Fruit fly (Drosophila melanogaster) whole organism, embryonic: ENCODE data around the gene CG7135.

Experiments
- B-H2 ChIP-seq: fragments of 200-800 bp; sonication (Bioruptor generic); optimal IDR thresholded peaks from 2 replicates; lab custom pipeline; 2018; ENCODE audit warnings: missing biosample characterization, mild to moderate bottlenecking, missing genetic modification characterization
- Bdp1 ChIP-seq: fragments of 200-800 bp; sonication (Bioruptor generic); optimal IDR thresholded peaks from 3 replicates; lab custom pipeline; 2016; ENCODE audit warnings: missing biosample characterization, missing genetic modification characterization
- Bgb ChIP-seq: fragments of 200-800 bp; sonication (Bioruptor generic); IDR thresholded peaks from 2 replicates; pipeline ENCODE4 v1.3.6; 2022; ENCODE audit warnings: missing biosample characterization, missing genetic modification characterization; ENCODE audit not compliant: partially characterized antibody
- BtbVII ChIP-seq: fragments of 200-800 bp; sonication (Bioruptor generic); optimal IDR thresholded peaks from 3 replicates; lab custom pipeline; 2017; ENCODE audit warnings: missing biosample characterization, mild to moderate bottlenecking, missing genetic modification characterization
- CG10147 ChIP-seq: fragments of 200-800 bp; sonication (Bioruptor generic); optimal IDR thresholded peaks from 2 replicates; lab custom pipeline; 2019; ENCODE audit warnings: missing biosample characterization, mild to moderate bottlenecking, missing genetic modification characterization, moderate library complexity
- CG10274 ChIP-seq: fragments of 200-800 bp; sonication (Bioruptor generic); optimal IDR thresholded peaks from 3 replicates; lab custom pipeline; 2017; ENCODE audit warnings: missing biosample characterization, mild to moderate bottlenecking, missing genetic modification characterization
- CG10462 ChIP-seq: fragments of 200-800 bp; sonication (Bioruptor generic); optimal IDR thresholded peaks from 2 replicates; lab custom pipeline; 2016; ENCODE audit warnings: missing biosample characterization, missing genetic modification characterization
- CG13296 ChIP-seq: fragments of 200-800 bp; sonication (Bioruptor generic); optimal IDR thresholded peaks from 3 replicates; lab custom pipeline; 2018; ENCODE audit warnings: missing biosample characterization, mild to moderate bottlenecking, missing genetic modification characterization
- CG13424 ChIP-seq: fragments of 200-800 bp; sonication (Bioruptor generic); optimal IDR thresholded peaks from 2 replicates; lab custom pipeline; 2019; ENCODE audit warnings: missing biosample characterization, mild to moderate bottlenecking, missing genetic modification characterization, moderate library complexity
- CG14710 ChIP-seq: fragments of 200-800 bp; sonication (Bioruptor generic); optimal IDR thresholded peaks from 3 replicates; lab custom pipeline; 2019; ENCODE audit warnings: missing biosample characterization, mild to moderate bottlenecking, missing genetic modification characterization, moderate library complexity
- CG1603 ChIP-seq: fragments of 200-800 bp; sonication (Bioruptor generic); optimal IDR thresholded peaks from 2 replicates; lab custom pipeline; 2019; ENCODE audit warnings: missing biosample characterization, mild to moderate bottlenecking, missing genetic modification characterization, moderate library complexity
- CG17186 ChIP-seq: fragments of 200-800 bp; sonication (Bioruptor generic); optimal IDR thresholded peaks from 3 replicates; lab custom pipeline; 2017; ENCODE audit warnings: missing biosample characterization, missing genetic modification reagents, missing genetic modification characterization
- CG17912 ChIP-seq: fragments of 200-800 bp; sonication (Bioruptor generic); optimal IDR thresholded peaks from 2 replicates; lab custom pipeline; 2018; ENCODE audit warnings: missing biosample characterization, mild to moderate bottlenecking, missing genetic modification characterization
- CG2199 ChIP-seq: fragments of 200-800 bp; sonication (Bioruptor generic); IDR thresholded peaks from 3 replicates; pipeline ENCODE4 v1.3.6; 2022; ENCODE audit warnings: missing biosample characterization, missing genetic modification characterization
- CG2202 ChIP-seq: fragments of 200-800 bp; sonication (Bioruptor generic); optimal IDR thresholded peaks from 2 replicates; lab custom pipeline; 2018; ENCODE audit warnings: missing biosample characterization, mild to moderate bottlenecking, missing genetic modification characterization
- CG32772 ChIP-seq: fragments of 200-800 bp; sonication (Bioruptor generic); IDR thresholded peaks from 2 replicates; pipeline ENCODE4 v1.3.6; 2022; ENCODE audit warnings: missing biosample characterization, missing genetic modification characterization
- CG3838 ChIP-seq: fragments of 200-800 bp; sonication (Bioruptor generic); optimal IDR thresholded peaks from 3 replicates; lab custom pipeline; 2016; ENCODE audit warnings: missing biosample characterization, missing genetic modification characterization
- CG4404 ChIP-seq: fragments of 200-800 bp; sonication (Bioruptor generic); IDR thresholded peaks from 2 replicates; pipeline ENCODE4 v1.3.6; 2022; ENCODE audit warnings: missing biosample characterization, missing genetic modification characterization
- CG5180 ChIP-seq: fragments of 200-800 bp; sonication (Bioruptor generic); optimal IDR thresholded peaks from 3 replicates; lab custom pipeline; 2017; ENCODE audit warnings: missing biosample characterization, missing genetic modification characterization, mild to moderate bottlenecking, moderate library complexity, missing genetic modification reagents
- CG6175 ChIP-seq: fragments of 200-800 bp; sonication (Bioruptor generic); IDR thresholded peaks from 3 replicates; pipeline ENCODE4 v1.3.6; 2022; ENCODE audit warnings: missing biosample characterization, missing genetic modification characterization
- CG6689 ChIP-seq: fragments of 200-800 bp; sonication (Bioruptor generic); IDR thresholded peaks from 2 replicates; pipeline ENCODE4 v1.3.6; 2022; ENCODE audit warnings: missing biosample characterization, missing genetic modification characterization
- CG8478 ChIP-seq: fragments of >200 bp; optimal IDR thresholded peaks from 2 replicates; lab custom pipeline; 2018
- CrebB ChIP-seq: fragments of 200-800 bp; sonication (Bioruptor generic); optimal IDR thresholded peaks from 3 replicates; lab custom pipeline; 2018; ENCODE audit warnings: missing biosample characterization, mild to moderate bottlenecking, missing genetic modification characterization
- Dad ChIP-seq: fragments of 200-800 bp; sonication (Bioruptor generic); optimal IDR thresholded peaks from 3 replicates; lab custom pipeline; 2016; ENCODE audit warnings: missing biosample characterization, missing genetic modification characterization
- Dfd ChIP-seq, 2 experiments: fragments of >200 bp; optimal IDR thresholded peaks; 2 replicates each; lab custom pipeline; 2017; ENCODE audit warnings: missing biosample characterization in 2 of 2, missing genetic modification characterization in 2 of 2
- Mad ChIP-seq: fragments of 200-800 bp; sonication (Bioruptor generic); optimal IDR thresholded peaks from 2 replicates; lab custom pipeline; 2016; ENCODE audit warnings: missing biosample characterization, missing genetic modification characterization
- Mrtf ChIP-seq: fragments of 200-800 bp; sonication (Bioruptor generic); IDR thresholded peaks from 3 replicates; pipeline ENCODE4 v1.3.6; 2022; ENCODE audit warnings: missing biosample characterization, missing genetic modification characterization
- NC2β ChIP-seq: fragments of 200-800 bp; sonication (Bioruptor generic); optimal IDR thresholded peaks from 2 replicates; lab custom pipeline; 2016; ENCODE audit warnings: missing biosample characterization, missing genetic modification characterization
- Oaz ChIP-seq: fragments of 200-800 bp; sonication (Bioruptor generic); IDR thresholded peaks from 2 replicates; pipeline ENCODE4 v1.3.6; 2022; ENCODE audit warnings: missing biosample characterization, missing genetic modification characterization
- Sin3A ChIP-seq: fragments of >200 bp; optimal IDR thresholded peaks from 2 replicates; lab custom pipeline; 2018
- TFAM ChIP-seq: fragments of 200-800 bp; sonication (Bioruptor generic); optimal IDR thresholded peaks from 2 replicates; lab custom pipeline; 2017; ENCODE audit warnings: missing biosample characterization, missing genetic modification characterization, inconsistent platforms
- Xrp1 ChIP-seq: fragments of 200-800 bp; sonication (Bioruptor generic); IDR thresholded peaks from 2 replicates; pipeline ENCODE4 v1.3.6; 2022; ENCODE audit warnings: missing biosample characterization, missing genetic modification characterization
- ap ChIP-seq: fragments of 200-800 bp; sonication (Bioruptor generic); IDR thresholded peaks from 2 replicates; pipeline ENCODE4 v1.3.6; 2022; ENCODE audit warnings: missing biosample characterization, missing genetic modification characterization
- az2 ChIP-seq: fragments of 200-800 bp; sonication (Bioruptor generic); optimal IDR thresholded peaks from 3 replicates; lab custom pipeline; 2016; ENCODE audit warnings: missing biosample characterization, missing genetic modification characterization
- bcd ChIP-seq: fragments of 200-800 bp; sonication (Bioruptor generic); optimal IDR thresholded peaks from 2 replicates; lab custom pipeline; 2017; ENCODE audit warnings: missing biosample characterization, mild to moderate bottlenecking, missing genetic modification characterization
- crc ChIP-seq: fragments of 200-800 bp; sonication (Bioruptor generic); optimal IDR thresholded peaks from 2 replicates; lab custom pipeline; 2016; ENCODE audit warnings: missing biosample characterization, missing genetic modification characterization
- da ChIP-seq: fragments of 200-800 bp; sonication (Bioruptor generic); optimal IDR thresholded peaks from 2 replicates; lab custom pipeline; 2016; ENCODE audit warnings: missing biosample characterization, missing genetic modification characterization
- disco-r ChIP-seq: fragments of 200-800 bp; sonication (Bioruptor generic); optimal IDR thresholded peaks from 2 replicates; lab custom pipeline; 2016; ENCODE audit warnings: missing biosample characterization, missing genetic modification characterization
- dpn ChIP-seq, 2 experiments: fragments of 200-800 bp; sonication (Bioruptor generic); optimal IDR thresholded peaks; 3 replicates each; lab custom pipeline; 2016; ENCODE audit warnings: missing biosample characterization in 2 of 2, missing genetic modification characterization in 2 of 2
- ewg ChIP-seq: fragments of 200-800 bp; sonication (Bioruptor generic); optimal IDR thresholded peaks from 3 replicates; lab custom pipeline; 2017; ENCODE audit warnings: mild to moderate bottlenecking, missing biosample characterization, missing genetic modification reagents, missing genetic modification characterization
- lab ChIP-seq: fragments of 200-800 bp; sonication (Bioruptor generic); optimal IDR thresholded peaks from 3 replicates; lab custom pipeline; 2017; ENCODE audit warnings: missing biosample characterization, missing genetic modification characterization, mild to moderate bottlenecking, moderate library complexity, missing genetic modification reagents
- lmd ChIP-seq: fragments of 200-800 bp; sonication (Bioruptor generic); IDR thresholded peaks from 2 replicates; pipeline ENCODE4 v1.3.6; 2022; ENCODE audit warnings: missing biosample characterization, missing genetic modification characterization
- maf-S ChIP-seq: fragments of 200-800 bp; sonication (Bioruptor generic); optimal IDR thresholded peaks from 2 replicates; lab custom pipeline; 2016; ENCODE audit warnings: missing biosample characterization, missing genetic modification characterization
- pfk ChIP-seq: fragments of 200-800 bp; sonication (Bioruptor generic); optimal IDR thresholded peaks from 2 replicates; lab custom pipeline; 2018; ENCODE audit warnings: missing biosample characterization, mild to moderate bottlenecking, missing genetic modification characterization, moderate library complexity
- sc ChIP-seq, 3 experiments: fragments of >200 bp in 2 of 3; fragments of 200-800 bp in 1 of 3; sonication (Bioruptor generic) in 1 of 3; optimal IDR thresholded peaks; 2 replicates in 2 of 3; 3 replicates in 1 of 3; lab custom pipeline; 2017; ENCODE audit warnings: mild to moderate bottlenecking in 1 of 3, missing biosample characterization in 1 of 3, missing genetic modification characterization in 1 of 3, missing genetic modification reagents in 1 of 3
- sens ChIP-seq: fragments of 200-800 bp; sonication (Bioruptor generic); peaks from one replicate; lab custom pipeline; 2016; ENCODE audit warnings: missing biosample characterization, missing genetic modification characterization
- slbo ChIP-seq: fragments of 200-800 bp; sonication (Bioruptor generic); IDR thresholded peaks from 2 replicates; pipeline ENCODE4 v1.3.6; 2022; ENCODE audit warnings: missing biosample characterization, missing genetic modification characterization
- stc ChIP-seq: fragments of 200-800 bp; sonication (Bioruptor generic); IDR thresholded peaks from 2 replicates; pipeline ENCODE4 v1.3.6; 2022; ENCODE audit warnings: missing biosample characterization, missing genetic modification characterization
- tna ChIP-seq: fragments of 200-800 bp; sonication (Bioruptor generic); IDR thresholded peaks from 2 replicates; pipeline ENCODE4 v1.3.6; 2022; ENCODE audit warnings: missing biosample characterization, missing genetic modification characterization; ENCODE audit not compliant: partially characterized antibody
- twi ChIP-seq: fragments of 200-800 bp; optimal IDR thresholded peaks from 2 replicates; lab custom pipeline; 2019; ENCODE audit warnings: missing biosample characterization, mild to moderate bottlenecking, missing genetic modification characterization, moderate library complexity
- unpg ChIP-seq: fragments of 200-800 bp; sonication (Bioruptor generic); optimal IDR thresholded peaks from 3 replicates; lab custom pipeline; 2018; ENCODE audit warnings: missing biosample characterization, mild to moderate bottlenecking, missing genetic modification characterization, moderate library complexity
- zf30C ChIP-seq: fragments of 200-800 bp; sonication (Bioruptor generic); optimal IDR thresholded peaks from 3 replicates; lab custom pipeline; 2018; ENCODE audit warnings: missing biosample characterization, mild to moderate bottlenecking, missing genetic modification characterization
- zfh1 ChIP-seq: fragments of 200-800 bp; sonication (Bioruptor generic); IDR thresholded peaks from 3 replicates; pipeline ENCODE4 v1.3.6; 2022; ENCODE audit warnings: missing biosample characterization, missing genetic modification characterization

Gene CG7135

dm6 chrX:18058108-18058507, 45.3 kb upstream of the CG7135 start (continued):
- TF ChIP-seq CG17186 (GFP tag; lab: Kevin White, UChicago) (no peak), tna (GFP tag; lab: Robert Waterston, UW) (no peak), CG5180 (GFP tag; lab: Kevin White, UChicago) (no peak), Sin3A (no peak), da (GFP tag; lab: Kevin White, UChicago) (no peak), twi (tag; lab: Kevin White, UChicago) (no peak), B-H2 (GFP tag; lab: Kevin White, UChicago) (no peak), CG6175 (GFP tag; lab: Robert Waterston, UW) (no peak), CG3838 (GFP tag; lab: Kevin White, UChicago) (no peak), TFAM (GFP tag; lab: Kevin White, UChicago) (no peak), Bgb (GFP tag; lab: Robert Waterston, UW) (no peak), maf-S (no peak), CG10462 (GFP tag; lab: Kevin White, UChicago) (no peak), sc (optimal IDR thresholded peaks at IDR 0.05; lab: Kevin White, UChicago) (no peak), sc (GFP tag; optimal IDR thresholded peaks at IDR 0.05; lab: Kevin White, UChicago) (no peak), CG13424 (tag; lab: Kevin White, UChicago) (peak; percentile 26), Xrp1 (GFP tag; lab: Robert Waterston, UW) (no peak), bcd (no peak), CrebB (no peak), pfk (GFP tag; lab: Kevin White, UChicago) (no peak), Oaz (no peak), Mrtf (GFP tag; lab: Robert Waterston, UW) (no peak), CG10274 (GFP tag; lab: Kevin White, UChicago) (no peak), BtbVII (no peak), CG14710 (tag; lab: Kevin White, UChicago) (no peak), CG10147 (GFP tag; lab: Kevin White, UChicago) (peak; percentile 2), CG1603 (no peak), CG4404 (GFP tag; lab: Robert Waterston, UW) (no peak), ewg (GFP tag; lab: Kevin White, UChicago) (no peak), disco-r (GFP tag; lab: Kevin White, UChicago) (no peak), zf30C (GFP tag; lab: Kevin White, UChicago) (no peak), CG6689 (GFP tag; lab: Robert Waterston, UW) (0 out of 2 replicates have a peak, but pooled peaks have one; percentile 8), CG8478 (lab: Kevin White, UChicago) (no peak), CG13296 (GFP tag; lab: Kevin White, UChicago) (peak; percentile 20), Bdp1 (GFP tag; lab: Kevin White, UChicago) (no peak), dpn (GFP tag; optimal IDR thresholded peaks at IDR 0.05; lab: Kevin White, UChicago) (no peak), lmd (GFP tag; lab: Robert Waterston, UW) (no peak), NC2β (GFP tag; lab: Kevin White, UChicago) (no peak), crc (GFP tag; lab: Kevin White, UChicago) (no peak), stc (GFP tag; lab: Robert Waterston, UW) (no peak), slbo (no peak), CG17912 (GFP tag; lab: Kevin White, UChicago) (no peak), CG2199 (GFP tag; lab: Robert Waterston, UW) (no peak), unpg (GFP tag; lab: Kevin White, UChicago) (no peak), Dfd (GFP tag; optimal IDR thresholded peaks at IDR 0.05; lab: Kevin White, UChicago) (no peak), CG2202 (tag; lab: Kevin White, UChicago) (no peak), CG32772 (GFP tag; lab: Robert Waterston, UW) (no peak), Mad (GFP tag; lab: Kevin White, UChicago) (no peak), ap (GFP tag; lab: Robert Waterston, UW) (no peak), zfh1 (GFP tag; lab: Robert Waterston, UW) (no peak), az2 (GFP tag; lab: Kevin White, UChicago) (no peak), Dad (GFP tag; lab: Kevin White, UChicago) (no peak), sens (GFP tag; lab: Kevin White, UChicago) (no peak), lab (GFP tag; lab: Kevin White, UChicago) (peak; percentile 44)
